Worm (Caenorhabditis elegans) whole organism, L4 larva: ENCODE results near the gene Y24D9A.6.
A peak's percentile ranks its signal among the peaks of the same experiment; 100 is the strongest.

ENCODE experiments used
- D1046.2 ChIP-seq: fragments of 200-800 bp; sonication (Bioruptor generic); IDR thresholded peaks from 2 replicates; pipeline ENCODE4 v1.3.6; 2022; ENCODE audit warnings: missing genetic modification characterization, missing compliant biosample characterization
- F49E8.2 ChIP-seq: sonication (generic microtip); optimal IDR thresholded peaks from 2 replicates; lab custom pipeline; 2016; ENCODE audit warnings: missing compliant biosample characterization, mild to moderate bottlenecking, missing genetic modification characterization, borderline replicate concordance
- R02D3.7 ChIP-seq: fragments of 150-350 bp; sonication (generic microtip); optimal IDR thresholded peaks from 3 replicates; lab custom pipeline; 2014; ENCODE audit warnings: missing biosample characterization, missing genetic modification characterization
- T26A8.4 ChIP-seq: fragments of 200-800 bp; sonication (Bioruptor generic); IDR thresholded peaks from 2 replicates; pipeline ENCODE4 v1.3.6; 2022; ENCODE audit warnings: missing genetic modification characterization, missing compliant biosample characterization
- Y105C5A.15 ChIP-seq: fragments of 200-800 bp; sonication (Bioruptor generic); IDR thresholded peaks from 2 replicates; pipeline ENCODE4 v1.3.6; 2022; ENCODE audit warnings: missing genetic modification characterization, missing compliant biosample characterization
- aha-1 ChIP-seq: fragments of 150-350 bp; peaks from one replicate; lab custom pipeline; 2014; ENCODE audit warnings: missing biosample characterization, missing genetic modification characterization
- aly-2 ChIP-seq: sonication (generic microtip); optimal IDR thresholded peaks from 2 replicates; lab custom pipeline; 2018; ENCODE audit warnings: missing biosample characterization, missing genetic modification characterization
- ama-1 ChIP-seq: fragments of 150-350 bp; optimal IDR thresholded peaks from 2 replicates; lab custom pipeline; 2014; ENCODE audit warnings: inconsistent platforms, mixed read lengths
- arid-1 ChIP-seq: fragments of 200-800 bp; sonication (Bioruptor generic); conservative IDR thresholded peaks from 2 replicates; pipeline ENCODE4 v1.3.6; 2022; ENCODE audit warnings: missing genetic modification reagents, missing genetic modification characterization, missing compliant biosample characterization
- attf-4 ChIP-seq: sonication (generic microtip); optimal IDR thresholded peaks from 3 replicates; lab custom pipeline; 2017; ENCODE audit warnings: missing biosample characterization, missing genetic modification characterization
- ceh-32 ChIP-seq: sonication (generic microtip); optimal IDR thresholded peaks from 2 replicates; lab custom pipeline; 2016; ENCODE audit warnings: mild to moderate bottlenecking, missing genetic modification characterization, missing compliant biosample characterization; ENCODE audit not compliant: poor library complexity
- ceh-44 ChIP-seq: fragments of 200-800 bp; sonication (Bioruptor generic); IDR thresholded peaks from 2 replicates; pipeline ENCODE4 v1.3.6; 2022; ENCODE audit warnings: missing genetic modification reagents, missing genetic modification characterization, missing compliant biosample characterization
- ceh-82 ChIP-seq: sonication (generic microtip); optimal IDR thresholded peaks from 2 replicates; lab custom pipeline; 2017; ENCODE audit warnings: missing biosample characterization, missing genetic modification characterization
- ces-1 ChIP-seq: fragments of 150-350 bp; sonication (generic microtip); optimal IDR thresholded peaks from 4 replicates; lab custom pipeline; 2014; ENCODE audit warnings: missing biosample characterization, missing genetic modification reagents, missing genetic modification characterization
- daf-12 ChIP-seq: fragments of 150-350 bp; optimal IDR thresholded peaks from 2 replicates; lab custom pipeline; 2014; ENCODE audit warnings: missing biosample characterization, missing genetic modification reagents, missing genetic modification characterization
- daf-16 ChIP-seq, 3 experiments: sonication (generic microtip); optimal IDR thresholded peaks; 2 replicates each; lab custom pipeline; 2016 to 2017; ENCODE audit warnings: missing genetic modification characterization in 3 of 3, missing genetic modification reagents in 3 of 3, mild to moderate bottlenecking in 2 of 3, missing compliant biosample characterization in 2 of 3, missing biosample characterization in 1 of 3, moderate library complexity in 1 of 3
- daf-19 ChIP-seq: fragments of 200-800 bp; sonication (Bioruptor generic); conservative IDR thresholded peaks from 2 replicates; pipeline ENCODE4 v1.3.6; 2022; ENCODE audit warnings: missing genetic modification characterization, missing compliant biosample characterization
- dmd-6 ChIP-seq: fragments of 200-800 bp; sonication (Bioruptor generic); IDR thresholded peaks from 2 replicates; pipeline ENCODE4 v1.3.6; 2022; ENCODE audit warnings: missing genetic modification reagents, missing genetic modification characterization, missing compliant biosample characterization
- dmd-9 ChIP-seq: fragments of 200-800 bp; sonication (Bioruptor generic); IDR thresholded peaks from 2 replicates; pipeline ENCODE4 v1.3.6; 2022; ENCODE audit warnings: missing genetic modification reagents, missing genetic modification characterization, missing compliant biosample characterization
- dpl-1 ChIP-seq: fragments of 150-350 bp; optimal IDR thresholded peaks from 2 replicates; lab custom pipeline; 2014; ENCODE audit warnings: missing biosample characterization, missing genetic modification reagents, missing genetic modification characterization
- duxl-1 ChIP-seq: sonication (generic microtip); optimal IDR thresholded peaks from 2 replicates; lab custom pipeline; 2016; ENCODE audit warnings: mild to moderate bottlenecking, missing genetic modification characterization, moderate library complexity, missing compliant biosample characterization; ENCODE audit not compliant: poor library complexity
- fkh-10 ChIP-seq: fragments of 150-350 bp; optimal IDR thresholded peaks from 2 replicates; lab custom pipeline; 2014; ENCODE audit warnings: missing biosample characterization, missing genetic modification reagents, missing genetic modification characterization
- hif-1 ChIP-seq, 2 experiments: sonication (generic microtip); optimal IDR thresholded peaks; 2 replicates each; lab custom pipeline; 2016 to 2017; ENCODE audit warnings: missing compliant biosample characterization in 2 of 2, missing genetic modification characterization in 2 of 2, missing genetic modification reagents in 2 of 2, missing genotype in 2 of 2, mild to moderate bottlenecking in 1 of 2
- hmg-1.1 ChIP-seq: fragments of 200-800 bp; sonication (Bioruptor generic); IDR thresholded peaks from 2 replicates; pipeline ENCODE4 v1.3.6; 2022; ENCODE audit warnings: missing genetic modification reagents, missing genetic modification characterization, missing compliant biosample characterization
- lin-1 ChIP-seq: fragments of 200-800 bp; sonication (Bioruptor generic); IDR thresholded peaks from 2 replicates; pipeline ENCODE4 v1.3.6; 2022; ENCODE audit warnings: missing genetic modification reagents, missing genetic modification characterization, missing compliant biosample characterization
- lin-38 ChIP-seq: fragments of 200-800 bp; sonication (Bioruptor generic); IDR thresholded peaks from 2 replicates; pipeline ENCODE4 v1.3.6; 2022; ENCODE audit warnings: missing genetic modification reagents, missing genetic modification characterization, missing compliant biosample characterization
- lin-39 ChIP-seq: fragments of 150-350 bp; optimal IDR thresholded peaks from 2 replicates; lab custom pipeline; 2014; ENCODE audit warnings: missing biosample characterization, missing genetic modification reagents, missing genetic modification characterization
- lir-3 ChIP-seq: sonication (generic microtip); optimal IDR thresholded peaks from 2 replicates; lab custom pipeline; 2016; ENCODE audit warnings: mild to moderate bottlenecking, missing genetic modification characterization, missing compliant biosample characterization
- lsy-2 ChIP-seq, 2 experiments: fragments of 150-350 bp in 1 of 2; sonication (generic microtip) in 1 of 2; optimal IDR thresholded peaks; 2 replicates each; lab custom pipeline; 2014 to 2017; ENCODE audit warnings: missing biosample characterization in 2 of 2, missing genetic modification characterization in 2 of 2
- mes-2 ChIP-seq: sonication (generic microtip); optimal IDR thresholded peaks from 2 replicates; lab custom pipeline; 2016; ENCODE audit warnings: missing genotype, mild to moderate bottlenecking, missing genetic modification characterization, missing compliant biosample characterization; ENCODE audit not compliant: poor library complexity, severe bottlenecking
- mxl-2 ChIP-seq: fragments of 200-800 bp; sonication (Bioruptor generic); conservative IDR thresholded peaks from 2 replicates; pipeline ENCODE4 v1.3.6; 2022; ENCODE audit warnings: missing genetic modification reagents, missing genetic modification characterization, missing compliant biosample characterization
- mxl-3 ChIP-seq: fragments of 200-800 bp; sonication (Bioruptor generic); optimal IDR thresholded peaks from 2 replicates; lab custom pipeline; 2018; ENCODE audit warnings: mild to moderate bottlenecking, missing genetic modification characterization, missing compliant biosample characterization
- nhr-102 ChIP-seq: sonication (generic microtip); optimal IDR thresholded peaks from 2 replicates; lab custom pipeline; 2016; ENCODE audit warnings: mild to moderate bottlenecking, missing genetic modification characterization, moderate library complexity, missing compliant biosample characterization
- nhr-41 ChIP-seq: fragments of 200-800 bp; sonication (Bioruptor generic); IDR thresholded peaks from 2 replicates; pipeline ENCODE4 v1.3.6; 2022; ENCODE audit warnings: missing genetic modification reagents, missing genetic modification characterization, missing compliant biosample characterization
- nhr-77 ChIP-seq: fragments of 150-350 bp; optimal IDR thresholded peaks from 2 replicates; lab custom pipeline; 2014; ENCODE audit warnings: missing biosample characterization, missing genetic modification characterization
- pha-4 ChIP-seq, 2 experiments: fragments of 150-350 bp in 1 of 2; fragments of 200-800 bp in 1 of 2; sonication (Bioruptor generic) in 1 of 2; IDR thresholded peaks in 1 of 2; optimal IDR thresholded peaks in 1 of 2; 2 replicates each; pipeline versions ENCODE4 v1.3.6 to Lab custom; 2014 to 2022; ENCODE audit warnings: missing genetic modification characterization in 2 of 2, missing genetic modification reagents in 2 of 2, missing biosample characterization in 1 of 2, missing compliant biosample characterization in 1 of 2
- php-3 ChIP-seq: fragments of 200-800 bp; sonication (Bioruptor generic); IDR thresholded peaks from 2 replicates; pipeline ENCODE4 v1.3.6; 2022; ENCODE audit warnings: missing genetic modification reagents, missing genetic modification characterization, missing compliant biosample characterization
- rbr-2 ChIP-seq: sonication (generic microtip); optimal IDR thresholded peaks from 2 replicates; lab custom pipeline; 2016; ENCODE audit warnings: missing genotype, missing genetic modification characterization, missing compliant biosample characterization
- set-16 ChIP-seq: fragments of 200-800 bp; sonication (Bioruptor generic); IDR thresholded peaks from 2 replicates; pipeline ENCODE4 v1.3.6; 2022; ENCODE audit warnings: missing genetic modification reagents, missing genetic modification characterization, missing compliant biosample characterization
- skn-1 ChIP-seq: fragments of 150-350 bp; optimal IDR thresholded peaks from 2 replicates; lab custom pipeline; 2014; ENCODE audit warnings: missing biosample characterization, missing genetic modification characterization
- spr-3 ChIP-seq: fragments of 200-800 bp; sonication (Bioruptor generic); optimal IDR thresholded peaks from 2 replicates; lab custom pipeline; 2018; ENCODE audit warnings: mild to moderate bottlenecking, missing genetic modification characterization, missing compliant biosample characterization
- unc-62 ChIP-seq, 3 experiments: fragments of 150-350 bp in 1 of 3; sonication (generic microtip); optimal IDR thresholded peaks in 2 of 3; peaks in 1 of 3; 1 replicate in 1 of 3; 2 replicates in 2 of 3; lab custom pipeline; 2014 to 2017; ENCODE audit warnings: missing biosample characterization in 3 of 3, missing genetic modification characterization in 3 of 3, missing genetic modification reagents in 3 of 3, missing genotype in 1 of 3
- zag-1 ChIP-seq: fragments of 150-350 bp; optimal IDR thresholded peaks from 2 replicates; lab custom pipeline; 2014; ENCODE audit warnings: missing biosample characterization, missing genetic modification characterization
- zfp-2 ChIP-seq: sonication (generic microtip); optimal IDR thresholded peaks from 2 replicates; lab custom pipeline; 2016; ENCODE audit warnings: mild to moderate bottlenecking, missing genetic modification characterization, missing compliant biosample characterization
- zfp-3 ChIP-seq: fragments of 200-800 bp; sonication (Bioruptor generic); conservative IDR thresholded peaks from 2 replicates; pipeline ENCODE4 v1.3.6; 2022; ENCODE audit warnings: missing genetic modification reagents, missing genetic modification characterization, missing compliant biosample characterization
- zip-11 ChIP-seq: fragments of 200-800 bp; sonication (Bioruptor generic); IDR thresholded peaks from 2 replicates; pipeline ENCODE4 v1.3.6; 2022; ENCODE audit warnings: missing genetic modification characterization, missing compliant biosample characterization
- zip-2 ChIP-seq: fragments of 150-350 bp; optimal IDR thresholded peaks from 2 replicates; lab custom pipeline; 2014; ENCODE audit warnings: missing biosample characterization, missing genetic modification characterization

The Y24D9A.6 gene

ce11 chrIV:4369116-4369515 lies 31.1 kb downstream of the Y24D9A.6 start:
- no peak for TF ChIP-seq dmd-9 (GFP tag; lab: Robert Waterston, UW)
- peak in 1 of 2 experiments; percentile 95 for TF ChIP-seq unc-62 (GFP tag; optimal IDR thresholded peaks at IDR 0.05 in 1 of 2; lab: Kevin White, UChicago)
- no peak for TF ChIP-seq unc-62 (tag; optimal IDR thresholded peaks at IDR 0.05; lab: Kevin White, UChicago)
- peak; percentile 53 for TF ChIP-seq aha-1 (tag; lab: Kevin White, UChicago)

DNA sequence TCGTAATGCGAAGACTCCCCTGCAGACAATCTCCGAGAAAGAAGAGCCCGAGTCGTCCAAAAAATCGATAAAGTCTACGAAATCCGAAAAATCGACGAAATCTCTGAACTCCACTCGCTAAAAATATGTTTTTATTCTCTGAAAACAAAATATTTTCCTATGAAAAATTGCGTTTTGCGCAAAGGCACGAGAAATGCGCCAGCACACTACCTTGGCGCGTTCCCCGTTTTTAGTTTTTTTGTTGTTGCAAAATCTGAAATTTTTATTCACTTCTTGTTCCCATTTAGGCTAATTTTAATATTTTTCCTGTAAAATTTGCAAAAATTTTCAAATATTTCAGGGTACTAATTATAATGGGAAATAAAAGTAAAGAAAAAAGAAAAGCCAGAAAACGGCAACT lies 39.7 kb downstream of the Y24D9A.6 start, which contains the start of gene F55F10.1:
TSS of gene F55F10.1 (plus strand) at position 341 of the 400 bp plus-strand sequence.
- TF ChIP-seq ces-1 (no peak), arid-1 (GFP tag; lab: Robert Waterston, UW) (no peak), zip-11 (no peak), lsy-2 (tag; optimal IDR thresholded peaks at IDR 0.05; lab: Kevin White, UChicago) (peak in 1 of 2 experiments; percentile 84), lin-38 (peak; percentile 87), aly-2 (tag; lab: Kevin White, UChicago) (no peak), hif-1 (tag; optimal IDR thresholded peaks at IDR 0.05; lab: Kevin White, UChicago) (peak in 1 of 2 experiments; percentile 24), duxl-1 (tag; lab: Kevin White, UChicago) (no peak), F49E8.2 (no peak), aha-1 (tag; lab: Kevin White, UChicago) (peak; percentile 47), lir-3 (tag; lab: Kevin White, UChicago) (no peak), dpl-1 (GFP tag; lab: Kevin White, UChicago) (peak; percentile 79), spr-3 (GFP tag; lab: Kevin White, UChicago) (no peak), attf-4 (tag; lab: Kevin White, UChicago) (no peak), ceh-82 (tag; lab: Kevin White, UChicago) (no peak), dmd-9 (GFP tag; lab: Robert Waterston, UW) (no peak), php-3 (GFP tag; lab: Robert Waterston, UW) (no peak), mxl-2 (GFP tag; lab: Robert Waterston, UW) (no peak), pha-4 (GFP tag; IDR thresholded peaks at IDR 0.05; lab: Robert Waterston, UW) (no peak), pha-4 (tag; optimal IDR thresholded peaks at IDR 0.05; lab: Kevin White, UChicago) (no peak), ceh-44 (GFP tag; lab: Robert Waterston, UW) (no peak), mxl-3 (GFP tag; lab: Kevin White, UChicago) (no peak), daf-16 (GFP tag; optimal IDR thresholded peaks at IDR 0.05; lab: Kevin White, UChicago) (peak in 1 of 2 experiments; percentile 70), daf-16 (tag; optimal IDR thresholded peaks at IDR 0.05; lab: Kevin White, UChicago) (peak; percentile 22), D1046.2 (GFP tag; lab: Robert Waterston, UW) (no peak), lin-1 (no peak), zfp-3 (GFP tag; lab: Robert Waterston, UW) (no peak), unc-62 (GFP tag; optimal IDR thresholded peaks at IDR 0.05 in 1 of 2; lab: Kevin White, UChicago) (peak in 1 of 2 experiments; percentile 12), unc-62 (tag; optimal IDR thresholded peaks at IDR 0.05; lab: Kevin White, UChicago) (no peak), Y105C5A.15 (GFP tag; lab: Robert Waterston, UW) (no peak), R02D3.7 (tag; lab: Kevin White, UChicago) (no peak), lin-39 (no peak), zip-2 (tag; lab: Kevin White, UChicago) (no peak), fkh-10 (no peak), hmg-1.1 (GFP tag; lab: Robert Waterston, UW) (0 out of 2 replicates have a peak, but pooled peaks have one; percentile 23), nhr-41 (no peak), mes-2 (peak; percentile 82), skn-1 (no peak), dmd-6 (peak; percentile 50), T26A8.4 (peak; percentile 59; the same call in 1 of the 2 replicates), zfp-2 (no peak), daf-19 (no peak), nhr-77 (tag; lab: Kevin White, UChicago) (peak; percentile 24), set-16 (GFP tag; lab: Robert Waterston, UW) (no peak), daf-12 (tag; lab: Kevin White, UChicago) (no peak), zag-1 (tag; lab: Kevin White, UChicago) (no peak), nhr-102 (peak; percentile 44), ama-1 (lab: Kevin White, UChicago) (no peak), rbr-2 (peak; percentile 39), ceh-32 (tag; lab: Kevin White, UChicago) (no peak)
